Fruit fly (Drosophila melanogaster): ENCODE results near the gene CG9727.

The CG9727 gene

dm6 chr3R:6433885-6434284 is 22.6 kb downstream of the CG9727 start (continued):
- no peak for TF ChIP-seq NfI (GFP tag; optimal IDR thresholded peaks at IDR 0.05)
- TF ChIP-seq CG18619 (GFP tag; optimal IDR thresholded peaks at IDR 0.05) = no peak
- peak; percentile 9 for TF ChIP-seq CoRest (tag; optimal IDR thresholded peaks at IDR 0.05)
- TF ChIP-seq ems (GFP tag; optimal IDR thresholded peaks at IDR 0.05) = no peak
- no peak for TF ChIP-seq D (optimal IDR thresholded peaks at IDR 0.05)
- no peak for TF ChIP-seq D (GFP tag; optimal IDR thresholded peaks at IDR 0.05)
- no peak for TF ChIP-seq danr (GFP tag; IDR thresholded peaks at IDR 0.05)
- peak; percentile 37 for TF ChIP-seq lab (GFP tag; optimal IDR thresholded peaks at IDR 0.05)
- TF ChIP-seq Pdp1 (GFP tag; optimal IDR thresholded peaks at IDR 0.05) = no peak
- no peak for TF ChIP-seq CrebB (tag; optimal IDR thresholded peaks at IDR 0.05)
- TF ChIP-seq CG4617 (GFP tag; optimal IDR thresholded peaks at IDR 0.05; ENCODE audit: borderline replicate concordance) = no peak
- TF ChIP-seq CG18599 (GFP tag; optimal IDR thresholded peaks at IDR 0.05) = peak; percentile 3
- peak; percentile 57; the same call in 1 of the 2 replicates for TF ChIP-seq Drgx (GFP tag; IDR thresholded peaks at IDR 0.05)
- TF ChIP-seq p53 (GFP tag; optimal IDR thresholded peaks at IDR 0.05) = no peak
- TF ChIP-seq jing (GFP tag; optimal IDR thresholded peaks at IDR 0.05) = no peak
- TF ChIP-seq Blimp-1 (GFP tag; optimal IDR thresholded peaks at IDR 0.05) = no peak
- peak; percentile 35 for TF ChIP-seq Meics (GFP tag; optimal IDR thresholded peaks at IDR 0.05)
- no peak for TF ChIP-seq tin (GFP tag; optimal IDR thresholded peaks at IDR 0.05)
- no peak for TF ChIP-seq pan (optimal IDR thresholded peaks at IDR 0.05)
- TF ChIP-seq pan (GFP tag; optimal IDR thresholded peaks at IDR 0.05 in 1 of 2, IDR thresholded peaks at IDR 0.05 in 1 of 2) = peak in 1 of 2 experiments; percentile 22
- no peak for TF ChIP-seq aop (GFP tag; IDR thresholded peaks at IDR 0.05)
- no peak for TF ChIP-seq Mrtf (GFP tag; IDR thresholded peaks at IDR 0.05)
- TF ChIP-seq MESR4 (GFP tag; optimal IDR thresholded peaks at IDR 0.05) = no peak
- TF ChIP-seq dm (GFP tag; optimal IDR thresholded peaks at IDR 0.05) = no peak
- no peak for TF ChIP-seq CG10654 (GFP tag; optimal IDR thresholded peaks at IDR 0.05)
- no peak for TF ChIP-seq Bgb (GFP tag; IDR thresholded peaks at IDR 0.05; ENCODE audit: partially characterized antibody)
- TF ChIP-seq CG15696 (tag; optimal IDR thresholded peaks at IDR 0.05) = no peak

dm6 chr3R:6432784-6433469 is 23.5 kb downstream of the CG9727 start:
- TF ChIP-seq Xbp1 (GFP tag; optimal IDR thresholded peaks at IDR 0.05) (no peak), Antp (GFP tag; optimal IDR thresholded peaks at IDR 0.05) (no peak), row (GFP tag; IDR thresholded peaks at IDR 0.05) (no peak), CG18476 (GFP tag; optimal IDR thresholded peaks at IDR 0.05) (no peak), gcm (GFP tag; optimal IDR thresholded peaks at IDR 0.05) (peak; percentile 8), scrt (GFP tag; optimal IDR thresholded peaks at IDR 0.05) (no peak), corto (GFP tag; optimal IDR thresholded peaks at IDR 0.05) (no peak), Pdp1 (GFP tag; optimal IDR thresholded peaks at IDR 0.05) (peak in 1 of 2 experiments; percentile 91), pnt (GFP tag; optimal IDR thresholded peaks at IDR 0.05) (no peak), tup (GFP tag; optimal IDR thresholded peaks at IDR 0.05) (no peak), C15 (GFP tag; IDR thresholded peaks at IDR 0.05) (no peak), ac (GFP tag; optimal IDR thresholded peaks at IDR 0.05) (no peak), esg (GFP tag; conservative IDR thresholded peaks at IDR 0.05) (no peak), pfk (GFP tag; optimal IDR thresholded peaks at IDR 0.05) (no peak), Oaz (GFP tag; IDR thresholded peaks at IDR 0.05) (no peak), chm (GFP tag; IDR thresholded peaks at IDR 0.05) (0 out of 2 replicates have a peak, but pooled peaks have one; percentile 8), fd64A (GFP tag; optimal IDR thresholded peaks at IDR 0.05) (no peak), Nf-YA (GFP tag; IDR thresholded peaks at IDR 0.05) (no peak), E2f1 (GFP tag; IDR thresholded peaks at IDR 0.05) (no peak), CG2199 (GFP tag; IDR thresholded peaks at IDR 0.05) (no peak), Usf (GFP tag; optimal IDR thresholded peaks at IDR 0.05) (no peak), CG10209 (GFP tag; optimal IDR thresholded peaks at IDR 0.05) (no peak), Eip74EF (GFP tag; optimal IDR thresholded peaks at IDR 0.05) (peak in 1 of 2 experiments; percentile 50), CG4404 (GFP tag; IDR thresholded peaks at IDR 0.05) (no peak), CG15073 (GFP tag; optimal IDR thresholded peaks at IDR 0.05) (no peak)

All from whole organism, embryonic.